Fruit fly (Drosophila melanogaster) whole organism, wandering third instar larva: ENCODE data around the gene aus.

Experiments used
- Abd-B ChIP-seq: fragments of >200 bp; optimal IDR thresholded peaks from 2 replicates; lab custom pipeline; 2017; ENCODE audit warnings: missing biosample characterization, missing genetic modification characterization
- CG32264 ChIP-seq: fragments of 200-800 bp; sonication (Bioruptor generic); optimal IDR thresholded peaks from 2 replicates; lab custom pipeline; 2016; ENCODE audit warnings: missing biosample characterization, missing genetic modification characterization
- CG9705 ChIP-seq: fragments of 200-800 bp; sonication (Bioruptor generic); optimal IDR thresholded peaks from 2 replicates; lab custom pipeline; 2018; ENCODE audit warnings: missing biosample characterization, mild to moderate bottlenecking, missing genetic modification characterization
- CrebA ChIP-seq: fragments of 200-800 bp; sonication (Bioruptor generic); optimal IDR thresholded peaks from 2 replicates; lab custom pipeline; 2016; ENCODE audit warnings: missing biosample characterization, mild to moderate bottlenecking, missing genetic modification characterization, borderline replicate concordance
- Dfd ChIP-seq: fragments of >200 bp; optimal IDR thresholded peaks from 2 replicates; lab custom pipeline; 2017; ENCODE audit warnings: missing biosample characterization, missing genetic modification characterization
- Dif ChIP-seq: fragments of 200-275, 200-300 bp; sonication (Bioruptor generic); optimal IDR thresholded peaks from 2 replicates; lab custom pipeline; 2018; ENCODE audit warnings: missing biosample characterization, missing genetic modification characterization; ENCODE audit not compliant: partially characterized antibody
- GATAd ChIP-seq: sonication (Bioruptor generic); optimal IDR thresholded peaks from 2 replicates; lab custom pipeline; 2016; ENCODE audit warnings: missing biosample characterization, missing genetic modification characterization
- HLH106 ChIP-seq: fragments of 200-800 bp; optimal IDR thresholded peaks from 3 replicates; lab custom pipeline; 2019; ENCODE audit warnings: missing biosample characterization, mild to moderate bottlenecking, missing genetic modification characterization, moderate library complexity
- Hnf4 ChIP-seq: fragments of 200-800 bp; sonication (Bioruptor generic); optimal IDR thresholded peaks from 2 replicates; lab custom pipeline; 2016; ENCODE audit warnings: missing biosample characterization, mild to moderate bottlenecking, missing genetic modification characterization
- Hr78 ChIP-seq: fragments of >200 bp; optimal IDR thresholded peaks from 2 replicates; lab custom pipeline; 2017; ENCODE audit warnings: missing biosample characterization, missing genetic modification characterization
- Hr83 ChIP-seq: fragments of 200-300 bp; sonication (Bioruptor generic); optimal IDR thresholded peaks from 2 replicates; lab custom pipeline; 2016; ENCODE audit warnings: missing biosample characterization, mild to moderate bottlenecking, missing genetic modification characterization, moderate library complexity; ENCODE audit not compliant: poor library complexity, severe bottlenecking
- Jra ChIP-seq: sonication (Bioruptor generic); optimal IDR thresholded peaks from 2 replicates; lab custom pipeline; 2016; ENCODE audit warnings: missing biosample characterization, missing genetic modification characterization
- Mio ChIP-seq: sonication (Bioruptor generic); optimal IDR thresholded peaks from 2 replicates; lab custom pipeline; 2016; ENCODE audit warnings: missing biosample characterization, missing genetic modification characterization
- Myc ChIP-seq: fragments of >200 bp; optimal IDR thresholded peaks from 2 replicates; lab custom pipeline; 2017
- N ChIP-seq: fragments of >200 bp; optimal IDR thresholded peaks from 2 replicates; lab custom pipeline; 2018; ENCODE audit warnings: missing biosample characterization, missing external identifiers, missing genetic modification characterization
- OdsH ChIP-seq: fragments of 200-800 bp; sonication (Bioruptor generic); optimal IDR thresholded peaks from 2 replicates; lab custom pipeline; 2016; ENCODE audit warnings: missing biosample characterization, mild to moderate bottlenecking, missing genetic modification characterization
- Rel ChIP-seq, 2 experiments: fragments of 200-800 bp; sonication (Bioruptor generic) in 1 of 2; optimal IDR thresholded peaks; 2 replicates in 1 of 2; 3 replicates in 1 of 2; lab custom pipeline; 2016 to 2019; ENCODE audit warnings: mild to moderate bottlenecking in 2 of 2, missing biosample characterization in 2 of 2, missing genetic modification characterization in 2 of 2, moderate library complexity in 1 of 2
- Sp1 ChIP-seq: fragments of 200-800 bp; sonication (Bioruptor generic); optimal IDR thresholded peaks from 3 replicates; lab custom pipeline; 2019; ENCODE audit warnings: missing biosample characterization, mild to moderate bottlenecking, missing genetic modification characterization, moderate library complexity
- Vsx2 ChIP-seq: fragments of 200-300, 225-300 bp; sonication (Bioruptor generic); optimal IDR thresholded peaks from 2 replicates; lab custom pipeline; 2018; ENCODE audit warnings: missing biosample characterization, missing genetic modification characterization; ENCODE audit not compliant: partially characterized antibody
- br ChIP-seq: fragments of 200-800 bp; sonication (Bioruptor generic); optimal IDR thresholded peaks from 2 replicates; lab custom pipeline; 2016; ENCODE audit warnings: missing biosample characterization, missing genetic modification characterization
- brk ChIP-seq: fragments of 200-800 bp; sonication (Bioruptor generic); optimal IDR thresholded peaks from 2 replicates; lab custom pipeline; 2016; ENCODE audit warnings: missing biosample characterization, mild to moderate bottlenecking, missing genetic modification characterization
- dl ChIP-seq, 2 experiments: fragments of 175-275, 200-275 bp in 1 of 2; fragments of 200-275 bp in 1 of 2; sonication (Bioruptor generic); optimal IDR thresholded peaks; lab custom pipeline; 2018; ENCODE audit warnings: mild to moderate bottlenecking in 2 of 2, missing biosample characterization in 2 of 2, missing genetic modification characterization in 2 of 2, moderate library complexity in 2 of 2; ENCODE audit not compliant: partially characterized antibody in 2 of 2, insufficient read depth in 1 of 2
- dmrt93B ChIP-seq: fragments of 200-800 bp; sonication (Bioruptor generic); optimal IDR thresholded peaks from 2 replicates; lab custom pipeline; 2018; ENCODE audit warnings: missing biosample characterization, mild to moderate bottlenecking, missing genetic modification characterization
- dsf ChIP-seq: sonication (Bioruptor generic); optimal IDR thresholded peaks from 2 replicates; lab custom pipeline; 2016; ENCODE audit warnings: missing biosample characterization, missing genetic modification characterization, borderline replicate concordance
- ey ChIP-seq: fragments of 200-800 bp; sonication (Bioruptor generic); optimal IDR thresholded peaks from 2 replicates; lab custom pipeline; 2016; ENCODE audit warnings: missing biosample characterization, missing genetic modification characterization
- foxo ChIP-seq, 2 experiments: fragments of 200-800 bp; sonication (Bioruptor generic); optimal IDR thresholded peaks; 2 replicates in 1 of 2; 3 replicates in 1 of 2; lab custom pipeline; 2016 to 2017; ENCODE audit warnings: missing biosample characterization in 2 of 2, missing genetic modification characterization in 2 of 2
- fru ChIP-seq: fragments of 200-800 bp; sonication (Bioruptor generic); optimal IDR thresholded peaks from 3 replicates; lab custom pipeline; 2016; ENCODE audit warnings: missing biosample characterization, mild to moderate bottlenecking, missing genetic modification characterization
- h ChIP-seq: fragments of 200-800 bp; sonication (Bioruptor generic); optimal IDR thresholded peaks from 3 replicates; lab custom pipeline; 2016; ENCODE audit warnings: missing biosample characterization, mild to moderate bottlenecking, missing genetic modification characterization
- jim ChIP-seq: fragments of 175-275, 200-325 bp; sonication (Bioruptor generic); optimal IDR thresholded peaks from 2 replicates; lab custom pipeline; 2016; ENCODE audit warnings: missing biosample characterization, mild to moderate bottlenecking, missing genetic modification characterization
- lola ChIP-seq: fragments of >200 bp; optimal IDR thresholded peaks from 2 replicates; lab custom pipeline; 2017; ENCODE audit warnings: missing biosample characterization, missing genetic modification characterization
- pan ChIP-seq: fragments of >200 bp; optimal IDR thresholded peaks from 2 replicates; lab custom pipeline; 2017
- psq ChIP-seq: fragments of 200-800 bp; sonication (Bioruptor generic); optimal IDR thresholded peaks from 3 replicates; lab custom pipeline; 2017; ENCODE audit warnings: missing biosample characterization, mild to moderate bottlenecking, missing genetic modification characterization, moderate library complexity
- rgr ChIP-seq: fragments of 200-800 bp; sonication (Bioruptor generic); optimal IDR thresholded peaks from 3 replicates; lab custom pipeline; 2016; ENCODE audit warnings: missing biosample characterization, mild to moderate bottlenecking, missing genetic modification characterization
- sage ChIP-seq: fragments of 200-800 bp; sonication (Bioruptor generic); optimal IDR thresholded peaks from 2 replicates; lab custom pipeline; 2016; ENCODE audit warnings: missing biosample characterization, mild to moderate bottlenecking, missing genetic modification characterization
- sv ChIP-seq: fragments of 200-800 bp; sonication (Bioruptor generic); optimal IDR thresholded peaks from 3 replicates; lab custom pipeline; 2016; ENCODE audit warnings: missing biosample characterization, missing genetic modification characterization
- tai ChIP-seq: sonication (Bioruptor generic); optimal IDR thresholded peaks from 2 replicates; lab custom pipeline; 2016; ENCODE audit warnings: missing biosample characterization, missing genetic modification characterization
- usp ChIP-seq: fragments of >200 bp; optimal IDR thresholded peaks from 2 replicates; lab custom pipeline; 2017; ENCODE audit warnings: missing biosample characterization, missing genetic modification characterization
- woc ChIP-seq: sonication (Bioruptor generic); optimal IDR thresholded peaks from 2 replicates; lab custom pipeline; 2016; ENCODE audit warnings: missing biosample characterization, mild to moderate bottlenecking, missing genetic modification characterization

aus gene

dm6 chr3R:21347023-21347814 is 2.2 kb downstream of the aus start:
- TF ChIP-seq Hr83 (GFP tag; lab: Kevin White, UChicago): no peak
- TF ChIP-seq lola (GFP tag; lab: Kevin White, UChicago): no peak
- no peak for TF ChIP-seq psq
- TF ChIP-seq Hnf4 (GFP tag; lab: Kevin White, UChicago): no peak
- no peak for TF ChIP-seq Rel (GFP tag; optimal IDR thresholded peaks at IDR 0.05; lab: Kevin White, UChicago)
- TF ChIP-seq Rel (tag; optimal IDR thresholded peaks at IDR 0.05; lab: Kevin White, UChicago): peak; percentile 55
- no peak for TF ChIP-seq Sp1 (GFP tag; lab: Kevin White, UChicago)
- TF ChIP-seq Jra: no peak

dm6 chr3R:21345011-21345410 is 4.4 kb downstream of the aus start:
- TF ChIP-seq sage (GFP tag; lab: Kevin White, UChicago): no peak
- TF ChIP-seq Vsx2 (GFP tag; lab: Kevin White, UChicago): no peak
- peak; percentile 55 for TF ChIP-seq h
- peak; percentile 63 for TF ChIP-seq fru (GFP tag; lab: Kevin White, UChicago)
- peak; percentile 27 for TF ChIP-seq HLH106 (tag; lab: Kevin White, UChicago)
- TF ChIP-seq woc (GFP tag; lab: Kevin White, UChicago): peak; percentile 23
- TF ChIP-seq dsf (GFP tag; lab: Kevin White, UChicago): no peak
- no peak for TF ChIP-seq Mio
- no peak for TF ChIP-seq Rel (GFP tag; optimal IDR thresholded peaks at IDR 0.05; lab: Kevin White, UChicago)
- no peak for TF ChIP-seq Rel (tag; optimal IDR thresholded peaks at IDR 0.05; lab: Kevin White, UChicago)
- TF ChIP-seq GATAd (GFP tag; lab: Kevin White, UChicago): no peak
- no peak for TF ChIP-seq pan (lab: Kevin White, UChicago)
- TF ChIP-seq ey (GFP tag; lab: Kevin White, UChicago): peak; percentile 49
- peak in 1 of 2 experiments; percentile 54 for TF ChIP-seq foxo (GFP tag; optimal IDR thresholded peaks at IDR 0.05; lab: Kevin White, UChicago)
- no peak for TF ChIP-seq Hr83 (GFP tag; lab: Kevin White, UChicago)
- TF ChIP-seq Myc (lab: Kevin White, UChicago): no peak
- no peak for TF ChIP-seq Hnf4 (GFP tag; lab: Kevin White, UChicago)
- no peak for TF ChIP-seq CrebA
- TF ChIP-seq lola (GFP tag; lab: Kevin White, UChicago): no peak
- TF ChIP-seq brk: no peak
- TF ChIP-seq dl (GFP tag; optimal IDR thresholded peaks at IDR 0.05; lab: Kevin White, UChicago; ENCODE audit: insufficient read depth in 1 of 2, partially characterized antibody in 2 of 2): no peak
- no peak for TF ChIP-seq Dfd
- no peak for TF ChIP-seq N (GFP tag; lab: Kevin White, UChicago)
- TF ChIP-seq sv (GFP tag; lab: Kevin White, UChicago): no peak
- no peak for TF ChIP-seq Abd-B (GFP tag; lab: Kevin White, UChicago)
- TF ChIP-seq dmrt93B: no peak
- TF ChIP-seq Dif: no peak
- peak; percentile 45 for TF ChIP-seq OdsH (GFP tag; lab: Kevin White, UChicago)
- TF ChIP-seq usp (GFP tag; lab: Kevin White, UChicago): no peak
- TF ChIP-seq psq: no peak
- no peak for TF ChIP-seq jim (GFP tag; lab: Kevin White, UChicago)
- peak; percentile 50 for TF ChIP-seq rgr (GFP tag; lab: Kevin White, UChicago)
- peak; percentile 38 for TF ChIP-seq br (GFP tag; lab: Kevin White, UChicago)
- peak; percentile 35 for TF ChIP-seq Sp1 (GFP tag; lab: Kevin White, UChicago)
- no peak for TF ChIP-seq CG32264
- TF ChIP-seq CG9705: no peak
- no peak for TF ChIP-seq Jra
- TF ChIP-seq Hr78 (GFP tag; lab: Kevin White, UChicago): no peak
- no peak for TF ChIP-seq tai (GFP tag; lab: Kevin White, UChicago)
- TF ChIP-seq, all 38 proteins: peak for 10
